Worm (Caenorhabditis elegans) whole organism, midembryonic: ENCODE measurements around the gene F39B3.3.

Experiments
- T22C8.4 ChIP-seq: fragments of 200-800 bp; sonication (Bioruptor generic); IDR thresholded peaks from 2 replicates; pipeline ENCODE4 v1.3.6; 2022; ENCODE audit warnings: missing genetic modification characterization, missing compliant biosample characterization
- flt-1 ChIP-seq: fragments of 200-800 bp; sonication (Bioruptor generic); IDR thresholded peaks from 2 replicates; pipeline ENCODE4 v1.3.6; 2022; ENCODE audit warnings: missing genetic modification characterization, missing compliant biosample characterization
- klf-2 ChIP-seq: fragments of 200-800 bp; sonication (Bioruptor generic); conservative IDR thresholded peaks from 2 replicates; pipeline ENCODE4 v1.3.6; 2022; ENCODE audit warnings: missing genetic modification reagents, missing genetic modification characterization, missing compliant biosample characterization
- ref-1 ChIP-seq: fragments of 200-800 bp; sonication (Bioruptor generic); conservative IDR thresholded peaks from 2 replicates; pipeline ENCODE4 v1.3.6; 2022; ENCODE audit warnings: missing genetic modification reagents, missing genetic modification characterization, missing compliant biosample characterization
- tab-1 ChIP-seq: fragments of 200-800 bp; sonication (Bioruptor generic); IDR thresholded peaks from 2 replicates; pipeline ENCODE4 v1.3.6; 2022; ENCODE audit warnings: missing genetic modification characterization, missing compliant biosample characterization
- ztf-23 ChIP-seq: fragments of 200-800 bp; sonication (Bioruptor generic); IDR thresholded peaks from 2 replicates; pipeline ENCODE4 v1.3.6; 2022; ENCODE audit warnings: missing genetic modification reagents, missing genetic modification characterization, missing compliant biosample characterization
- ztf-29 ChIP-seq: fragments of 200-800 bp; sonication (Bioruptor generic); IDR thresholded peaks from 2 replicates; pipeline ENCODE4 v1.3.6; 2022; ENCODE audit warnings: missing genetic modification reagents, missing genetic modification characterization, missing compliant biosample characterization

- TF ChIP-seq klf-2 (GFP tag; lab: Robert Waterston, UW) (no peak), T22C8.4 (GFP tag; lab: Robert Waterston, UW) (no peak), ztf-23 (no peak), tab-1 (GFP tag; lab: Robert Waterston, UW) (no peak), flt-1 (GFP tag; lab: Robert Waterston, UW) (0 out of 2 replicates have a peak, but pooled peaks have one; percentile 11), ztf-29 (no peak), ref-1 (GFP tag; lab: Robert Waterston, UW) (no peak)
These were observed 49.4 kb upstream of the F39B3.3 start for ce11 chrX:17628345-17628744.
